Worm (Caenorhabditis elegans) whole organism, L4 larva: ENCODE results near the gene F20A1.2.

Experiments
- F44E2.7 ChIP-seq: fragments of 200-800 bp; sonication (Bioruptor generic); IDR thresholded peaks from 2 replicates; pipeline ENCODE4 v2.1.2; 2022; ENCODE audit warnings: missing genetic modification characterization, missing compliant biosample characterization
- R02D3.7 ChIP-seq: fragments of 150-350 bp; sonication (generic microtip); optimal IDR thresholded peaks from 3 replicates; lab custom pipeline; 2014; ENCODE audit warnings: missing biosample characterization, missing genetic modification characterization
- T20F7.1 ChIP-seq: fragments of 200-800 bp; sonication (Bioruptor generic); optimal IDR thresholded peaks from 2 replicates; lab custom pipeline; 2018; ENCODE audit warnings: mild to moderate bottlenecking, missing genetic modification characterization, missing compliant biosample characterization
- T26A8.4 ChIP-seq: fragments of 200-800 bp; sonication (Bioruptor generic); IDR thresholded peaks from 2 replicates; pipeline ENCODE4 v1.3.6; 2022; ENCODE audit warnings: missing genetic modification characterization, missing compliant biosample characterization
- Y5F2A.4 ChIP-seq: fragments of 200-800 bp; sonication (Bioruptor generic); optimal IDR thresholded peaks from 2 replicates; lab custom pipeline; 2018; ENCODE audit warnings: mild to moderate bottlenecking, missing genetic modification characterization, missing compliant biosample characterization
- Y75B8A.6 ChIP-seq: fragments of 200-800 bp; sonication (Bioruptor generic); IDR thresholded peaks from 2 replicates; pipeline ENCODE4 v1.3.6; 2022; ENCODE audit warnings: missing genetic modification reagents, missing genetic modification characterization, missing compliant biosample characterization
- ZK337.2 ChIP-seq: fragments of 200-800 bp; sonication (Bioruptor generic); IDR thresholded peaks from 2 replicates; pipeline ENCODE4 v1.3.6; 2022; ENCODE audit warnings: missing genetic modification reagents, missing genetic modification characterization, missing compliant biosample characterization
- ZK546.5 ChIP-seq, 2 experiments: sonication (generic microtip); optimal IDR thresholded peaks; 2 replicates each; lab custom pipeline; 2017; ENCODE audit warnings: missing biosample characterization in 2 of 2, missing genetic modification characterization in 2 of 2
- ceh-28 ChIP-seq: fragments of 150-350 bp; optimal IDR thresholded peaks from 2 replicates; lab custom pipeline; 2014; ENCODE audit warnings: missing biosample characterization, missing genetic modification reagents, missing genetic modification characterization
- ces-1 ChIP-seq: fragments of 150-350 bp; sonication (generic microtip); optimal IDR thresholded peaks from 4 replicates; lab custom pipeline; 2014; ENCODE audit warnings: missing biosample characterization, missing genetic modification reagents, missing genetic modification characterization
- cey-2 ChIP-seq: sonication (generic microtip); optimal IDR thresholded peaks from 3 replicates; lab custom pipeline; 2017; ENCODE audit warnings: missing genetic modification characterization, mild to moderate bottlenecking, missing compliant biosample characterization, antibody characterized with exemption, borderline replicate concordance; ENCODE audit not compliant: insufficient read depth
- daf-16 ChIP-seq, 3 experiments: sonication (generic microtip); optimal IDR thresholded peaks; 2 replicates each; lab custom pipeline; 2016 to 2017; ENCODE audit warnings: missing genetic modification characterization in 3 of 3, missing genetic modification reagents in 3 of 3, mild to moderate bottlenecking in 2 of 3, missing compliant biosample characterization in 2 of 3, missing biosample characterization in 1 of 3, moderate library complexity in 1 of 3
- daf-8 ChIP-seq: fragments of 200-800 bp; sonication (Bioruptor generic); IDR thresholded peaks from 2 replicates; pipeline ENCODE4 v1.3.6; 2022; ENCODE audit warnings: missing genetic modification characterization, missing compliant biosample characterization
- dmd-6 ChIP-seq: fragments of 200-800 bp; sonication (Bioruptor generic); IDR thresholded peaks from 2 replicates; pipeline ENCODE4 v1.3.6; 2022; ENCODE audit warnings: missing genetic modification reagents, missing genetic modification characterization, missing compliant biosample characterization
- dmd-8 ChIP-seq: fragments of 200-800 bp; sonication (Bioruptor generic); IDR thresholded peaks from 2 replicates; pipeline ENCODE4 v1.3.6; 2022; ENCODE audit warnings: missing genetic modification characterization, missing compliant biosample characterization
- dmd-9 ChIP-seq: fragments of 200-800 bp; sonication (Bioruptor generic); IDR thresholded peaks from 2 replicates; pipeline ENCODE4 v1.3.6; 2022; ENCODE audit warnings: missing genetic modification reagents, missing genetic modification characterization, missing compliant biosample characterization
- dve-1 ChIP-seq: sonication (generic microtip); optimal IDR thresholded peaks from 2 replicates; lab custom pipeline; 2017; ENCODE audit warnings: antibody characterized with exemption, mild to moderate bottlenecking, missing genetic modification characterization, missing compliant biosample characterization; ENCODE audit not compliant: insufficient read depth
- egl-27 ChIP-seq: sonication (generic microtip); optimal IDR thresholded peaks from 3 replicates; lab custom pipeline; 2017; ENCODE audit warnings: missing biosample characterization, missing genetic modification reagents, missing genetic modification characterization
- egl-43 ChIP-seq: fragments of 200-800 bp; sonication (Bioruptor generic); IDR thresholded peaks from 2 replicates; pipeline ENCODE4 v1.3.6; 2022; ENCODE audit warnings: missing genetic modification reagents, missing genetic modification characterization, missing compliant biosample characterization
- fos-1 ChIP-seq: fragments of 150-350 bp; optimal IDR thresholded peaks from 2 replicates; lab custom pipeline; 2014; ENCODE audit warnings: missing biosample characterization, missing genetic modification characterization
- gei-8 ChIP-seq: fragments of 200-800 bp; sonication (Bioruptor generic); optimal IDR thresholded peaks from 2 replicates; lab custom pipeline; 2018; ENCODE audit warnings: mild to moderate bottlenecking, missing genetic modification characterization, missing compliant biosample characterization
- hif-1 ChIP-seq, 2 experiments: sonication (generic microtip); optimal IDR thresholded peaks; 2 replicates each; lab custom pipeline; 2016 to 2017; ENCODE audit warnings: missing compliant biosample characterization in 2 of 2, missing genetic modification characterization in 2 of 2, missing genetic modification reagents in 2 of 2, missing genotype in 2 of 2, mild to moderate bottlenecking in 1 of 2
- hlh-30 ChIP-seq: sonication (generic microtip); optimal IDR thresholded peaks from 2 replicates; lab custom pipeline; 2017; ENCODE audit warnings: antibody characterized with exemption, mild to moderate bottlenecking, missing genetic modification characterization, missing compliant biosample characterization; ENCODE audit not compliant: insufficient read depth
- hmg-1.1 ChIP-seq: fragments of 200-800 bp; sonication (Bioruptor generic); IDR thresholded peaks from 2 replicates; pipeline ENCODE4 v1.3.6; 2022; ENCODE audit warnings: missing genetic modification reagents, missing genetic modification characterization, missing compliant biosample characterization
- jun-1 ChIP-seq: fragments of 150-350 bp; optimal IDR thresholded peaks from 2 replicates; lab custom pipeline; 2014; ENCODE audit warnings: missing biosample characterization, missing genetic modification reagents, missing genetic modification characterization
- lin-13 ChIP-seq: fragments of 150-350 bp; optimal IDR thresholded peaks from 2 replicates; lab custom pipeline; 2014; ENCODE audit warnings: missing biosample characterization, missing genetic modification reagents, missing genetic modification characterization
- lir-3 ChIP-seq: sonication (generic microtip); optimal IDR thresholded peaks from 2 replicates; lab custom pipeline; 2016; ENCODE audit warnings: mild to moderate bottlenecking, missing genetic modification characterization, missing compliant biosample characterization
- lsy-2 ChIP-seq, 2 experiments: fragments of 150-350 bp in 1 of 2; sonication (generic microtip) in 1 of 2; optimal IDR thresholded peaks; 2 replicates each; lab custom pipeline; 2014 to 2017; ENCODE audit warnings: missing biosample characterization in 2 of 2, missing genetic modification characterization in 2 of 2
- madf-5 ChIP-seq, 2 experiments: fragments of 200-800 bp; sonication (Bioruptor generic); IDR thresholded peaks; 2 replicates each; pipeline ENCODE4 v1.3.6; 2022; ENCODE audit warnings: missing compliant biosample characterization in 2 of 2, missing genetic modification characterization in 2 of 2
- mdl-1 ChIP-seq, 2 experiments: fragments of 150-350 bp in 1 of 2; sonication (generic microtip) in 1 of 2; optimal IDR thresholded peaks; 2 replicates each; lab custom pipeline; 2014 to 2017; ENCODE audit warnings: missing biosample characterization in 2 of 2, missing genetic modification characterization in 2 of 2
- mep-1 ChIP-seq: fragments of 150-350 bp; sonication (generic microtip); optimal IDR thresholded peaks from 3 replicates; lab custom pipeline; 2014; ENCODE audit warnings: missing biosample characterization, missing genetic modification characterization
- mxl-2 ChIP-seq: fragments of 200-800 bp; sonication (Bioruptor generic); conservative IDR thresholded peaks from 2 replicates; pipeline ENCODE4 v1.3.6; 2022; ENCODE audit warnings: missing genetic modification reagents, missing genetic modification characterization, missing compliant biosample characterization
- mxl-3 ChIP-seq: fragments of 200-800 bp; sonication (Bioruptor generic); optimal IDR thresholded peaks from 2 replicates; lab custom pipeline; 2018; ENCODE audit warnings: mild to moderate bottlenecking, missing genetic modification characterization, missing compliant biosample characterization
- nhr-102 ChIP-seq: sonication (generic microtip); optimal IDR thresholded peaks from 2 replicates; lab custom pipeline; 2016; ENCODE audit warnings: mild to moderate bottlenecking, missing genetic modification characterization, moderate library complexity, missing compliant biosample characterization
- nhr-25 ChIP-seq: sonication (generic microtip); optimal IDR thresholded peaks from 2 replicates; lab custom pipeline; 2017; ENCODE audit warnings: missing genetic modification characterization, mild to moderate bottlenecking, missing compliant biosample characterization, antibody characterized with exemption, moderate library complexity, borderline replicate concordance; ENCODE audit not compliant: insufficient read depth
- nhr-41 ChIP-seq: fragments of 200-800 bp; sonication (Bioruptor generic); IDR thresholded peaks from 2 replicates; pipeline ENCODE4 v1.3.6; 2022; ENCODE audit warnings: missing genetic modification reagents, missing genetic modification characterization, missing compliant biosample characterization
- nhr-76 ChIP-seq: fragments of 150-350 bp; optimal IDR thresholded peaks from 2 replicates; lab custom pipeline; 2014; ENCODE audit warnings: missing biosample characterization, missing genetic modification characterization
- php-3 ChIP-seq: fragments of 200-800 bp; sonication (Bioruptor generic); IDR thresholded peaks from 2 replicates; pipeline ENCODE4 v1.3.6; 2022; ENCODE audit warnings: missing genetic modification reagents, missing genetic modification characterization, missing compliant biosample characterization
- rbr-2 ChIP-seq: sonication (generic microtip); optimal IDR thresholded peaks from 2 replicates; lab custom pipeline; 2016; ENCODE audit warnings: missing genotype, missing genetic modification characterization, missing compliant biosample characterization
- set-16 ChIP-seq: fragments of 200-800 bp; sonication (Bioruptor generic); IDR thresholded peaks from 2 replicates; pipeline ENCODE4 v1.3.6; 2022; ENCODE audit warnings: missing genetic modification reagents, missing genetic modification characterization, missing compliant biosample characterization
- skn-1 ChIP-seq: fragments of 150-350 bp; optimal IDR thresholded peaks from 2 replicates; lab custom pipeline; 2014; ENCODE audit warnings: missing biosample characterization, missing genetic modification characterization
- snpc-1.2 ChIP-seq: fragments of 200-800 bp; sonication (Bioruptor generic); IDR thresholded peaks from 2 replicates; pipeline ENCODE4 v1.3.6; 2022; ENCODE audit warnings: missing genetic modification reagents, missing genetic modification characterization, missing compliant biosample characterization
- snpc-4 ChIP-seq: fragments of 150-350 bp; optimal IDR thresholded peaks from 2 replicates; lab custom pipeline; 2014; ENCODE audit warnings: missing biosample characterization, missing genetic modification characterization
- tag-97 ChIP-seq: fragments of 200-800 bp; sonication (Bioruptor generic); IDR thresholded peaks from 2 replicates; pipeline ENCODE4 v1.3.6; 2022; ENCODE audit warnings: missing genetic modification characterization, missing compliant biosample characterization
- tra-1 ChIP-seq: fragments of 200-800 bp; sonication (Bioruptor generic); IDR thresholded peaks from 2 replicates; pipeline ENCODE4 v1.3.6; 2022; ENCODE audit warnings: missing genetic modification reagents, missing genetic modification characterization, missing compliant biosample characterization
- unc-62 ChIP-seq, 3 experiments: fragments of 150-350 bp in 1 of 3; sonication (generic microtip); optimal IDR thresholded peaks in 2 of 3; peaks in 1 of 3; 1 replicate in 1 of 3; 2 replicates in 2 of 3; lab custom pipeline; 2014 to 2017; ENCODE audit warnings: missing biosample characterization in 3 of 3, missing genetic modification characterization in 3 of 3, missing genetic modification reagents in 3 of 3, missing genotype in 1 of 3
- zag-1 ChIP-seq: fragments of 150-350 bp; optimal IDR thresholded peaks from 2 replicates; lab custom pipeline; 2014; ENCODE audit warnings: missing biosample characterization, missing genetic modification characterization
- zfp-2 ChIP-seq: sonication (generic microtip); optimal IDR thresholded peaks from 2 replicates; lab custom pipeline; 2016; ENCODE audit warnings: mild to moderate bottlenecking, missing genetic modification characterization, missing compliant biosample characterization
- zip-11 ChIP-seq: fragments of 200-800 bp; sonication (Bioruptor generic); IDR thresholded peaks from 2 replicates; pipeline ENCODE4 v1.3.6; 2022; ENCODE audit warnings: missing genetic modification characterization, missing compliant biosample characterization

F20A1.2 gene

ce11 chrV:6998303-6998884 is 47.7 kb upstream of the F20A1.2 start, which contains the start of gene nhr-42 (continued):
- TF ChIP-seq hmg-1.1 (GFP tag; lab: Robert Waterston, UW) (no peak), mxl-2 (GFP tag; lab: Robert Waterston, UW) (no peak), lsy-2 (tag; optimal IDR thresholded peaks at IDR 0.05; lab: Kevin White, UChicago) (peak in 1 of 2 experiments; percentile 20), hlh-30 (peak; percentile 39), hif-1 (tag; optimal IDR thresholded peaks at IDR 0.05; lab: Kevin White, UChicago) (peak in 1 of 2 experiments; percentile 57), Y5F2A.4 (GFP tag; lab: Kevin White, UChicago) (no peak), gei-8 (GFP tag; lab: Kevin White, UChicago) (no peak), mep-1 (peak; percentile 20), R02D3.7 (no peak), dmd-6 (GFP tag; lab: Robert Waterston, UW) (peak; percentile 54), nhr-41 (GFP tag; lab: Robert Waterston, UW) (no peak), dve-1 (tag; lab: Kevin White, UChicago) (peak; percentile 19), unc-62 (GFP tag; optimal IDR thresholded peaks at IDR 0.05 in 1 of 2; lab: Kevin White, UChicago) (no peak), unc-62 (tag; optimal IDR thresholded peaks at IDR 0.05; lab: Kevin White, UChicago) (no peak), mdl-1 (tag; optimal IDR thresholded peaks at IDR 0.05; lab: Kevin White, UChicago) (peak in 1 of 2 experiments; percentile 83), F44E2.7 (GFP tag; lab: Robert Waterston, UW) (no peak), egl-27 (tag; lab: Kevin White, UChicago) (no peak), T20F7.1 (GFP tag; lab: Kevin White, UChicago) (no peak), egl-43 (GFP tag; lab: Robert Waterston, UW) (no peak), zag-1 (no peak), snpc-1.2 (GFP tag; lab: Robert Waterston, UW) (no peak), dmd-9 (GFP tag; lab: Robert Waterston, UW) (no peak), ces-1 (GFP tag; lab: Kevin White, UChicago) (no peak), cey-2 (tag; lab: Kevin White, UChicago) (no peak), ZK546.5 (tag; optimal IDR thresholded peaks at IDR 0.05; lab: Kevin White, UChicago) (no peak), daf-16 (GFP tag; optimal IDR thresholded peaks at IDR 0.05; lab: Kevin White, UChicago) (no peak), daf-16 (tag; optimal IDR thresholded peaks at IDR 0.05; lab: Kevin White, UChicago) (peak; percentile 51), mxl-3 (peak; percentile 38), nhr-76 (tag; lab: Kevin White, UChicago) (no peak), T26A8.4 (GFP tag; lab: Robert Waterston, UW) (no peak), madf-5 (GFP tag; IDR thresholded peaks at IDR 0.05; lab: Robert Waterston, UW) (no peak), tra-1 (no peak), lir-3 (tag; lab: Kevin White, UChicago) (no peak), ceh-28 (tag; lab: Kevin White, UChicago) (no peak), tag-97 (no peak), rbr-2 (no peak), snpc-4 (tag; lab: Kevin White, UChicago) (no peak), set-16 (GFP tag; lab: Robert Waterston, UW) (no peak), nhr-25 (tag; lab: Kevin White, UChicago) (no peak), nhr-102 (tag; lab: Kevin White, UChicago) (no peak), dmd-8 (GFP tag; lab: Robert Waterston, UW) (no peak), Y75B8A.6 (no peak), ZK337.2 (no peak), fos-1 (no peak), zip-11 (no peak), lin-13 (GFP tag; lab: Kevin White, UChicago) (no peak), skn-1 (tag; lab: Kevin White, UChicago) (no peak), daf-8 (GFP tag; lab: Robert Waterston, UW) (no peak), zfp-2 (tag; lab: Kevin White, UChicago) (no peak), jun-1 (no peak), php-3 (GFP tag; lab: Robert Waterston, UW) (no peak)
